Worm (Caenorhabditis elegans) whole organism, L2 larva: ENCODE data around the gene T23B5.3.

Source experiments
- Y55F3AM.14 ChIP-seq: fragments of 200-800 bp; sonication (Bioruptor generic); optimal IDR thresholded peaks from 2 replicates; lab custom pipeline; 2018; ENCODE audit warnings: mild to moderate bottlenecking, missing genetic modification characterization, missing compliant biosample characterization
- blmp-1 ChIP-seq: sonication (generic microtip); optimal IDR thresholded peaks from 2 replicates; lab custom pipeline; 2017; ENCODE audit warnings: missing genetic modification characterization, mild to moderate bottlenecking, missing compliant biosample characterization, antibody characterized with exemption, moderate library complexity; ENCODE audit not compliant: insufficient read depth
- egl-27 ChIP-seq: sonication (generic microtip); optimal IDR thresholded peaks from 3 replicates; lab custom pipeline; 2017; ENCODE audit warnings: missing biosample characterization, missing genetic modification reagents, missing genetic modification characterization
- elt-1 ChIP-seq: fragments of 150-350 bp; optimal IDR thresholded peaks from 2 replicates; lab custom pipeline; 2014; ENCODE audit warnings: missing biosample characterization, missing genetic modification characterization
- elt-3 ChIP-seq: sonication (generic microtip); optimal IDR thresholded peaks from 2 replicates; lab custom pipeline; 2017; ENCODE audit warnings: missing biosample characterization, missing genetic modification characterization
- nhr-237 ChIP-seq: fragments of 150-350 bp; optimal IDR thresholded peaks from 2 replicates; lab custom pipeline; 2014; ENCODE audit warnings: missing biosample characterization, missing genetic modification characterization
- snpc-4 ChIP-seq: fragments of 150-350 bp; optimal IDR thresholded peaks from 2 replicates; lab custom pipeline; 2014; ENCODE audit warnings: missing biosample characterization, missing genetic modification characterization

DNA sequence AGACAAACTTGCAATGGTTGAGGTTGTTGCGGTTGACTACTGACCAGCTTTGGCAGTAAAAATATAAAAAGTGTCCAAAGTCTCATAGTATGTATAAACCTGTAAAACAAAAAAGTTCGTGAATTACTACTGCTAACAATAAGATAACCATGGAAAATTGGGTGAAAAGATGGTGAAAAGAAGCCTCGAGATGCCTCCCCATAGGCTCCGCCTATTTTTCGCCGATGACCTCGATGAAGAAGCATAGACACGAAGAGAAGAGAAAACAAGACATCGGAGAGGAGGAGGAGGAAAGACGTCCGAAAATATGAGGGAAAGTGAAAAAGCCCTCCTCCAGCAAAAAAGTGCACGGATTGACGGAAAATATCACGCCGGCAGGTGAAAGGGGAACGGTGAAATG lies 53.0 kb downstream of the T23B5.3 start, which contains the start of gene T23F6.5:
- no peak for TF ChIP-seq egl-27 (tag; lab: Kevin White, UChicago)
- TF ChIP-seq snpc-4, result no peak
- no peak for TF ChIP-seq elt-3 (tag; lab: Kevin White, UChicago)
- no peak for TF ChIP-seq elt-1 (tag; lab: Kevin White, UChicago)
- TF ChIP-seq Y55F3AM.14 (GFP tag; lab: Kevin White, UChicago), result no peak
- no peak for TF ChIP-seq nhr-237 (tag; lab: Kevin White, UChicago)
- no peak for TF ChIP-seq blmp-1 (tag; lab: Kevin White, UChicago)
